Fruit fly (Drosophila melanogaster): ENCODE data around the gene Cht11.

- TF ChIP-seq toe (GFP tag; optimal IDR thresholded peaks at IDR 0.05) (no peak), kay (GFP tag; ENCODE audit: borderline replicate concordance) (no peak), CG7045 (GFP tag; optimal IDR thresholded peaks at IDR 0.05) (no peak)
Measured at dm6 chrX:6866040-6866439, 16.7 kb upstream of the Cht11 start.

Data from whole organism, adult.